Fruit fly (Drosophila melanogaster) whole organism, embryonic: ENCODE data around the gene sesB.

Experiments
- Ada2b ChIP-seq: fragments of 200-800 bp; sonication (Bioruptor generic); IDR thresholded peaks from 2 replicates; pipeline ENCODE4 v1.3.6; 2022; ENCODE audit warnings: missing biosample characterization, missing genetic modification characterization
- Bgb ChIP-seq: fragments of 200-800 bp; sonication (Bioruptor generic); IDR thresholded peaks from 2 replicates; pipeline ENCODE4 v1.3.6; 2022; ENCODE audit warnings: missing biosample characterization, missing genetic modification characterization; ENCODE audit not compliant: partially characterized antibody
- CG11398 ChIP-seq: fragments of 200-800 bp; sonication (Bioruptor generic); optimal IDR thresholded peaks from 2 replicates; lab custom pipeline; 2016; ENCODE audit warnings: missing biosample characterization, missing genetic modification characterization
- CG11504 ChIP-seq: fragments of 200-800 bp; sonication (Bioruptor generic); optimal IDR thresholded peaks from 3 replicates; lab custom pipeline; 2019; ENCODE audit warnings: missing biosample characterization, mild to moderate bottlenecking, missing genetic modification characterization, moderate library complexity
- CG12071 ChIP-seq: fragments of 200-800 bp; sonication (Bioruptor generic); optimal IDR thresholded peaks from 3 replicates; lab custom pipeline; 2018; ENCODE audit warnings: missing biosample characterization, mild to moderate bottlenecking, missing genetic modification characterization
- CG12219 ChIP-seq: fragments of 200-800 bp; sonication (Bioruptor generic); optimal IDR thresholded peaks from 3 replicates; lab custom pipeline; 2018; ENCODE audit warnings: missing biosample characterization, mild to moderate bottlenecking, missing genetic modification characterization
- CG15011 ChIP-seq: fragments of 200-800 bp; sonication (Bioruptor generic); optimal IDR thresholded peaks from 3 replicates; lab custom pipeline; 2018; ENCODE audit warnings: missing biosample characterization, mild to moderate bottlenecking, missing genetic modification characterization
- CG1603 ChIP-seq: fragments of 200-800 bp; sonication (Bioruptor generic); optimal IDR thresholded peaks from 2 replicates; lab custom pipeline; 2019; ENCODE audit warnings: missing biosample characterization, mild to moderate bottlenecking, missing genetic modification characterization, moderate library complexity
- CG17612 ChIP-seq: fragments of 200-800 bp; sonication (Bioruptor generic); IDR thresholded peaks from 2 replicates; pipeline ENCODE4 v1.3.6; 2022; ENCODE audit warnings: missing biosample characterization, missing genetic modification characterization
- CG2120 ChIP-seq: fragments of 200-800 bp; sonication (Bioruptor generic); optimal IDR thresholded peaks from 3 replicates; lab custom pipeline; 2016; ENCODE audit warnings: missing biosample characterization, missing genetic modification characterization
- CG31224 ChIP-seq: fragments of 200-800 bp; sonication (Bioruptor generic); IDR thresholded peaks from 2 replicates; pipeline ENCODE4 v1.3.6; 2022; ENCODE audit warnings: missing biosample characterization, missing genetic modification characterization
- CG3163 ChIP-seq: fragments of 200-800 bp; sonication (Bioruptor generic); optimal IDR thresholded peaks from 3 replicates; lab custom pipeline; 2016; ENCODE audit warnings: missing biosample characterization, missing genetic modification characterization
- CG32767 ChIP-seq: fragments of 200-800 bp; sonication (Bioruptor generic); IDR thresholded peaks from 2 replicates; pipeline ENCODE4 v1.3.6; 2022; ENCODE audit warnings: missing biosample characterization, missing genetic modification characterization
- CG4617 ChIP-seq: fragments of 200-800 bp; sonication (Bioruptor generic); optimal IDR thresholded peaks from 3 replicates; lab custom pipeline; 2016; ENCODE audit warnings: missing biosample characterization, missing genetic modification characterization, borderline replicate concordance
- CG5245 ChIP-seq: fragments of 200-800 bp; sonication (Bioruptor generic); optimal IDR thresholded peaks from 3 replicates; lab custom pipeline; 2016; ENCODE audit warnings: missing biosample characterization, missing genetic modification characterization
- CG6689 ChIP-seq: fragments of 200-800 bp; sonication (Bioruptor generic); IDR thresholded peaks from 2 replicates; pipeline ENCODE4 v1.3.6; 2022; ENCODE audit warnings: missing biosample characterization, missing genetic modification characterization
- CG8388 ChIP-seq: fragments of 200-800 bp; sonication (Bioruptor generic); optimal IDR thresholded peaks from 2 replicates; lab custom pipeline; 2019; ENCODE audit warnings: missing biosample characterization, mild to moderate bottlenecking, missing genetic modification characterization, moderate library complexity
- CG8765 ChIP-seq: fragments of 200-800 bp; sonication (Bioruptor generic); IDR thresholded peaks from 2 replicates; pipeline ENCODE4 v1.3.6; 2022; ENCODE audit warnings: missing biosample characterization, missing genetic modification characterization
- CG9215 ChIP-seq: fragments of 200-800 bp; sonication (Bioruptor generic); IDR thresholded peaks from 2 replicates; pipeline ENCODE4 v1.3.6; 2022; ENCODE audit warnings: missing biosample characterization, missing genetic modification characterization
- CHES-1-like ChIP-seq: fragments of 200-800 bp; sonication (Bioruptor generic); optimal IDR thresholded peaks from 2 replicates; lab custom pipeline; 2016; ENCODE audit warnings: missing biosample characterization, missing genetic modification characterization
- Chrac-16 ChIP-seq: fragments of 200-800 bp; sonication (Bioruptor generic); optimal IDR thresholded peaks from 3 replicates; lab custom pipeline; 2016; ENCODE audit warnings: missing biosample characterization, missing genetic modification characterization
- Dref ChIP-seq: fragments of 200-800 bp; sonication (Bioruptor generic); IDR thresholded peaks from 2 replicates; pipeline ENCODE4 v1.3.6; 2022; ENCODE audit warnings: missing biosample characterization, missing genetic modification characterization
- E2f2 ChIP-seq: fragments of 200-800 bp; sonication (Bioruptor generic); IDR thresholded peaks from 2 replicates; pipeline ENCODE4 v1.3.6; 2022; ENCODE audit warnings: missing biosample characterization, missing genetic modification characterization
- HHEX ChIP-seq: fragments of 200-800 bp; sonication (Bioruptor generic); optimal IDR thresholded peaks from 3 replicates; lab custom pipeline; 2017; ENCODE audit warnings: missing biosample characterization, mild to moderate bottlenecking, missing genetic modification characterization, missing genetic modification reagents
- Hand ChIP-seq: fragments of 200-800 bp; sonication (Bioruptor generic); optimal IDR thresholded peaks from 2 replicates; lab custom pipeline; 2017; ENCODE audit warnings: mild to moderate bottlenecking, missing biosample characterization, missing genetic modification reagents, missing genetic modification characterization
- Hr78 ChIP-seq, 2 experiments: fragments of 200-800 bp in 1 of 2; fragments of >200 bp in 1 of 2; sonication (Bioruptor generic) in 1 of 2; optimal IDR thresholded peaks; 2 replicates each; lab custom pipeline; 2017 to 2019; ENCODE audit warnings: missing biosample characterization in 2 of 2, missing genetic modification characterization in 2 of 2, mild to moderate bottlenecking in 1 of 2, moderate library complexity in 1 of 2
- Lhr ChIP-seq: fragments of 200-800 bp; sonication (Bioruptor generic); optimal IDR thresholded peaks from 3 replicates; lab custom pipeline; 2017; ENCODE audit warnings: mild to moderate bottlenecking, missing biosample characterization, missing genetic modification reagents, missing genetic modification characterization
- MESR4 ChIP-seq: fragments of 200-800 bp; sonication (Bioruptor generic); optimal IDR thresholded peaks from 2 replicates; lab custom pipeline; 2018; ENCODE audit warnings: missing biosample characterization, mild to moderate bottlenecking, missing genetic modification characterization, moderate library complexity
- Mad ChIP-seq: fragments of 200-800 bp; sonication (Bioruptor generic); optimal IDR thresholded peaks from 2 replicates; lab custom pipeline; 2016; ENCODE audit warnings: missing biosample characterization, missing genetic modification characterization
- Myb ChIP-seq: fragments of 200-800 bp; sonication (Bioruptor generic); optimal IDR thresholded peaks from 2 replicates; lab custom pipeline; 2016; ENCODE audit warnings: missing biosample characterization, missing genetic modification characterization
- Pdp1 ChIP-seq, 2 experiments: fragments of 200-800 bp; sonication (Bioruptor generic); optimal IDR thresholded peaks; 3 replicates each; lab custom pipeline; 2016; ENCODE audit warnings: missing biosample characterization in 2 of 2, missing genetic modification characterization in 2 of 2, mild to moderate bottlenecking in 1 of 2, moderate library complexity in 1 of 2
- Poxn ChIP-seq: fragments of 200-800 bp; sonication (Bioruptor generic); IDR thresholded peaks from 2 replicates; pipeline ENCODE4 v1.3.6; 2022; ENCODE audit warnings: missing biosample characterization, missing genetic modification characterization
- ab ChIP-seq: fragments of 200-800 bp; sonication (Bioruptor generic); optimal IDR thresholded peaks from 2 replicates; lab custom pipeline; 2016; ENCODE audit warnings: missing biosample characterization, missing genetic modification characterization
- btn ChIP-seq: fragments of 200-800 bp; sonication (Bioruptor generic); optimal IDR thresholded peaks from 2 replicates; lab custom pipeline; 2016; ENCODE audit warnings: missing biosample characterization, missing genetic modification characterization
- chm ChIP-seq: fragments of 200-800 bp; sonication (Bioruptor generic); IDR thresholded peaks from 2 replicates; pipeline ENCODE4 v1.3.6; 2022; ENCODE audit warnings: missing biosample characterization, missing genetic modification characterization
- crol ChIP-seq: fragments of 200-800 bp; sonication (Bioruptor generic); IDR thresholded peaks from 2 replicates; pipeline ENCODE4 v1.3.6; 2022; ENCODE audit warnings: missing biosample characterization, missing genetic modification characterization
- dati ChIP-seq: fragments of 200-800 bp; sonication (Bioruptor generic); IDR thresholded peaks from 2 replicates; pipeline ENCODE4 v1.3.6; 2022; ENCODE audit warnings: missing biosample characterization, missing genetic modification characterization
- fd3F ChIP-seq: fragments of 200-800 bp; sonication (Bioruptor generic); optimal IDR thresholded peaks from 2 replicates; lab custom pipeline; 2018; ENCODE audit warnings: missing biosample characterization, mild to moderate bottlenecking, missing genetic modification characterization, moderate library complexity
- gt ChIP-seq: fragments of 200-800 bp; sonication (Bioruptor generic); IDR thresholded peaks from 2 replicates; pipeline ENCODE4 v1.3.6; 2022; ENCODE audit warnings: missing biosample characterization, missing genetic modification characterization
- luna ChIP-seq: fragments of 200-800 bp; sonication (Bioruptor generic); optimal IDR thresholded peaks from 2 replicates; lab custom pipeline; 2016; ENCODE audit warnings: missing biosample characterization, missing genetic modification characterization
- mirr ChIP-seq: fragments of 200-800 bp; sonication (Bioruptor generic); optimal IDR thresholded peaks from 3 replicates; lab custom pipeline; 2018; ENCODE audit warnings: missing biosample characterization, mild to moderate bottlenecking, missing genetic modification characterization
- nau ChIP-seq: fragments of 200-800 bp; sonication (Bioruptor generic); optimal IDR thresholded peaks from 3 replicates; lab custom pipeline; 2017; ENCODE audit warnings: missing biosample characterization, mild to moderate bottlenecking, missing genetic modification characterization, missing genetic modification reagents
- rib ChIP-seq: fragments of 200-800 bp; sonication (Bioruptor generic); IDR thresholded peaks from 2 replicates; pipeline ENCODE4 v1.3.6; 2022; ENCODE audit warnings: missing biosample characterization, missing genetic modification characterization
- shn ChIP-seq: fragments of 200-800 bp; sonication (Bioruptor generic); optimal IDR thresholded peaks from 3 replicates; lab custom pipeline; 2016; ENCODE audit warnings: missing biosample characterization, missing genetic modification characterization
- sisA ChIP-seq: fragments of 200-800 bp; sonication (Bioruptor generic); IDR thresholded peaks from 2 replicates; pipeline ENCODE4 v1.3.6; 2022; ENCODE audit warnings: missing biosample characterization, missing genetic modification characterization
- slou ChIP-seq: fragments of 200-800 bp; sonication (Bioruptor generic); optimal IDR thresholded peaks from 3 replicates; lab custom pipeline; 2016; ENCODE audit warnings: missing biosample characterization, missing genetic modification characterization
- slp2 ChIP-seq: fragments of 200-800 bp; sonication (Bioruptor generic); optimal IDR thresholded peaks from 2 replicates; lab custom pipeline; 2016; ENCODE audit warnings: missing biosample characterization, missing genetic modification characterization
- tio ChIP-seq: fragments of 200-800 bp; sonication (Bioruptor generic); optimal IDR thresholded peaks from 2 replicates; lab custom pipeline; 2017; ENCODE audit warnings: missing biosample characterization, missing genetic modification characterization, inconsistent platforms
- vvl ChIP-seq: fragments of 200-800 bp; sonication (Bioruptor generic); IDR thresholded peaks from 2 replicates; pipeline ENCODE4 v1.3.6; 2022; ENCODE audit warnings: missing biosample characterization, missing genetic modification characterization
- zen2 ChIP-seq: fragments of 200-800 bp; sonication (Bioruptor generic); IDR thresholded peaks from 3 replicates; pipeline ENCODE4 v1.3.6; 2022; ENCODE audit warnings: missing biosample characterization, missing genetic modification characterization; ENCODE audit not compliant: partially characterized antibody

The sesB gene

DNA sequence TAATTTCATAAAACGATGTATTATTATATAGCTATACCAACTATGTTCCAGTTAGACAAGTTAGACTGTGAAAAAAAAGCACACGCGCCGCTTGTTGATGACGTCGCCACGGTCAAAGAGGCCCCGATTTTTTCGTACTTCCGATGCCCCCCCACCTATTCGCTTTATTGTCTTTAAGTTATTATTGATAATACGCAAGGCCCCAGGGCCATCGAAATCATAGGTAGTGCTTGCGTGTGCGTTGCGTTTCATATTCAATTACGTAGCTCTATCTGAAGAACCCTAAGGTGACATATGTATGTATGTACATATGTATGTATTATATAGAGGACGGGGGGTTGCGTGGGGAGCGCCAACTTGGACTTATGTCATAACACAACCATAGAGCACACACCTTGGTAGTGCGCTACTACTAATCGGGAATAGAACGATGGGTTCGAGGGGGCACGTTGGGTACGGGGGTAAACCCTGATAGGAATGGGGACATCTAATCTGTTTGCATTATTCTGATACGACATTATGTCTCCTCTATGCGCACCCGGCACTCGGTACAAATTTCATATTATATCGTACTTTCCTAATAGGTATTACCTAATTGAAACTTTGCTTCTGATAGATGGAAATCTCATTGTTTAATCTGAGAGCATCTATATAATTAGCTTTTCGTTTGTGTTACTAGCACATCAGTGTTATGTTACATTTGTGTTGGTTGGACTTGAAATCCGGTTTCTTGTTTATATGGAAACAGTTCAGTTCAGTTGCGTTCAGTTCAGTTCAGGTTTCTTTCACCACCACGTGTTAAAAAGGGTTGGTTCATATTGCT is 46.9 kb downstream of the sesB start (continued):
- TF ChIP-seq btn (no peak), Ada2b (GFP tag; lab: Robert Waterston, UW) (no peak), CG11398 (GFP tag; lab: Kevin White, UChicago) (no peak), fd3F (GFP tag; lab: Kevin White, UChicago) (no peak), Bgb (peak; percentile 41; the same call in 1 of the 2 replicates), CHES-1-like (GFP tag; lab: Kevin White, UChicago) (no peak), CG6689 (GFP tag; lab: Robert Waterston, UW) (no peak), CG4617 (no peak), CG32767 (GFP tag; lab: Robert Waterston, UW) (no peak), luna (GFP tag; lab: Kevin White, UChicago) (no peak), Poxn (GFP tag; lab: Robert Waterston, UW) (no peak), Chrac-16 (GFP tag; lab: Kevin White, UChicago) (no peak), CG3163 (GFP tag; lab: Kevin White, UChicago) (no peak), crol (GFP tag; lab: Robert Waterston, UW) (peak; percentile 95), CG17612 (GFP tag; lab: Robert Waterston, UW) (no peak), MESR4 (GFP tag; lab: Kevin White, UChicago) (no peak), CG2120 (no peak), CG12219 (no peak), sisA (no peak), gt (GFP tag; lab: Robert Waterston, UW) (no peak), CG8765 (GFP tag; lab: Robert Waterston, UW) (no peak), Hand (no peak), E2f2 (GFP tag; lab: Robert Waterston, UW) (no peak), CG15011 (GFP tag; lab: Kevin White, UChicago) (no peak), Dref (GFP tag; lab: Robert Waterston, UW) (no peak), tio (no peak), Hr78 (GFP tag; optimal IDR thresholded peaks at IDR 0.05; lab: Kevin White, UChicago) (peak in 1 of 2 experiments; percentile 23), Mad (GFP tag; lab: Kevin White, UChicago) (no peak), Lhr (GFP tag; lab: Kevin White, UChicago) (no peak), mirr (GFP tag; lab: Kevin White, UChicago) (peak; percentile 94), vvl (peak; percentile 53; the same call in 1 of the 2 replicates), CG12071 (GFP tag; lab: Kevin White, UChicago) (no peak), dati (GFP tag; lab: Robert Waterston, UW) (no peak), nau (GFP tag; lab: Kevin White, UChicago) (no peak), Pdp1 (GFP tag; optimal IDR thresholded peaks at IDR 0.05; lab: Kevin White, UChicago) (peak in 1 of 2 experiments; percentile 99), CG11504 (tag; lab: Kevin White, UChicago) (no peak), chm (GFP tag; lab: Robert Waterston, UW) (no peak), HHEX (GFP tag; lab: Kevin White, UChicago) (peak; percentile 22), ab (GFP tag; lab: Kevin White, UChicago) (no peak), CG1603 (tag; lab: Kevin White, UChicago) (no peak), rib (GFP tag; lab: Robert Waterston, UW) (no peak), Myb (GFP tag; lab: Kevin White, UChicago) (no peak), CG9215 (GFP tag; lab: Robert Waterston, UW) (no peak), slp2 (GFP tag; lab: Kevin White, UChicago) (no peak), shn (no peak), CG8388 (GFP tag; lab: Kevin White, UChicago) (no peak), slou (GFP tag; lab: Kevin White, UChicago) (no peak), CG31224 (no peak), CG5245 (GFP tag; lab: Kevin White, UChicago) (no peak), zen2 (GFP tag; lab: Robert Waterston, UW) (no peak)
